Worm (Caenorhabditis elegans) whole organism, midembryonic: ENCODE data around the gene C17A2.7.

Experiments
- T22C8.4 ChIP-seq: fragments of 200-800 bp; sonication (Bioruptor generic); IDR thresholded peaks from 2 replicates; pipeline ENCODE4 v1.3.6; 2022; ENCODE audit warnings: missing genetic modification characterization, missing compliant biosample characterization
- cog-1 ChIP-seq: sonication (generic microtip); optimal IDR thresholded peaks from 2 replicates; lab custom pipeline; 2016; ENCODE audit warnings: missing genetic modification characterization, missing compliant biosample characterization
- flt-1 ChIP-seq: fragments of 200-800 bp; sonication (Bioruptor generic); IDR thresholded peaks from 2 replicates; pipeline ENCODE4 v1.3.6; 2022; ENCODE audit warnings: missing genetic modification characterization, missing compliant biosample characterization
- klf-2 ChIP-seq: fragments of 200-800 bp; sonication (Bioruptor generic); conservative IDR thresholded peaks from 2 replicates; pipeline ENCODE4 v1.3.6; 2022; ENCODE audit warnings: missing genetic modification reagents, missing genetic modification characterization, missing compliant biosample characterization
- med-1 ChIP-seq: sonication (generic microtip); optimal IDR thresholded peaks from 2 replicates; lab custom pipeline; 2017; ENCODE audit warnings: missing genetic modification characterization, mild to moderate bottlenecking, missing compliant biosample characterization, antibody characterized with exemption, missing genetic modification reagents; ENCODE audit not compliant: insufficient read depth
- ref-1 ChIP-seq: fragments of 200-800 bp; sonication (Bioruptor generic); conservative IDR thresholded peaks from 2 replicates; pipeline ENCODE4 v1.3.6; 2022; ENCODE audit warnings: missing genetic modification reagents, missing genetic modification characterization, missing compliant biosample characterization
- tab-1 ChIP-seq: fragments of 200-800 bp; sonication (Bioruptor generic); IDR thresholded peaks from 2 replicates; pipeline ENCODE4 v1.3.6; 2022; ENCODE audit warnings: missing genetic modification characterization, missing compliant biosample characterization
- ztf-23 ChIP-seq: fragments of 200-800 bp; sonication (Bioruptor generic); IDR thresholded peaks from 2 replicates; pipeline ENCODE4 v1.3.6; 2022; ENCODE audit warnings: missing genetic modification reagents, missing genetic modification characterization, missing compliant biosample characterization
- ztf-29 ChIP-seq: fragments of 200-800 bp; sonication (Bioruptor generic); IDR thresholded peaks from 2 replicates; pipeline ENCODE4 v1.3.6; 2022; ENCODE audit warnings: missing genetic modification reagents, missing genetic modification characterization, missing compliant biosample characterization

C17A2.7 gene

DNA sequence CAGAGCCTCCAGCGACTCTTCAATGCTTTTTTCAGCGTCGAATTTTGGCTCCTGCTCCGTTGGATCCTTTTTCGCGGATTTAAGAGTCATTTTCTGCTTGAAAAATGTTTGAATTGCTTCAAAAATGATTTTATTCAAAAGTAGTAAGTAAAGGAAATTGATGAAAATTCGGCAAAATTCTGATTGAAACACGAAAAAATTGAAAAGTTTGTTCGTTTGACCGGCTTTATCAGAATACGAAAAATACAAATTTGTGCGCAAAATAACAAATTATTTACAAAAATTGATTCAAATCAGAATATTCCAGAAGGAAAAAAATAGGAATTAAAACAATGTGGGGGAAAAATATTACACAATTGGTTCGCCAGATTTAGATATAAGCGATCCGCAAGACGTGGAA lies 36.2 kb downstream of the C17A2.7 start, which contains the start of gene F54D10.4:
Gene F54D10.4 (minus strand): TSS at position 101 of the 400 bp plus-strand sequence.
- TF ChIP-seq med-1 (GFP tag; lab: Kevin White, UChicago): no peak
- no peak for TF ChIP-seq T22C8.4 (GFP tag; lab: Robert Waterston, UW)
- no peak for TF ChIP-seq tab-1 (GFP tag; lab: Robert Waterston, UW)

DNA sequence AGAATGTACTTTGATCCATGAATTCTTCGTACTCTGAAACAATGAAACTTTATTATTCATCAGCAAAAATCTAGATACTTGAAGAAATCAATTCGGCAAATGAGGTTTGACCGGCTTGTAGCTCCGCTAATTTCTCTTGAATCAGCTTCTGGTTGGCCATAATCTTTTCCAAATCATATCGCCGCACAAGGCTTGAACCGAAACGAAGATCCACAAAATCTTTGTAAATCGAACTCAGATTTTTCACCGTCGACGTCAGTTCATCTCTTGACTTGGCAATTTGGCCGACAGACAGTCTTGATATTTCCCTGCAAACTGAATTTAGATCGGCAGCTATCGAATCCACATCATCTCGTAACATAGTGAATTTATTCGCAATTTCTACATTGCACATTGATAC lies 37.7 kb downstream of the C17A2.7 start:
- TF ChIP-seq med-1 (GFP tag; lab: Kevin White, UChicago) (no peak), ztf-29 (GFP tag; lab: Robert Waterston, UW) (no peak), flt-1 (GFP tag; lab: Robert Waterston, UW) (no peak), T22C8.4 (GFP tag; lab: Robert Waterston, UW) (no peak), ref-1 (no peak), klf-2 (no peak), tab-1 (GFP tag; lab: Robert Waterston, UW) (no peak), cog-1 (tag; lab: Kevin White, UChicago) (no peak), ztf-23 (GFP tag; lab: Robert Waterston, UW) (no peak)

DNA sequence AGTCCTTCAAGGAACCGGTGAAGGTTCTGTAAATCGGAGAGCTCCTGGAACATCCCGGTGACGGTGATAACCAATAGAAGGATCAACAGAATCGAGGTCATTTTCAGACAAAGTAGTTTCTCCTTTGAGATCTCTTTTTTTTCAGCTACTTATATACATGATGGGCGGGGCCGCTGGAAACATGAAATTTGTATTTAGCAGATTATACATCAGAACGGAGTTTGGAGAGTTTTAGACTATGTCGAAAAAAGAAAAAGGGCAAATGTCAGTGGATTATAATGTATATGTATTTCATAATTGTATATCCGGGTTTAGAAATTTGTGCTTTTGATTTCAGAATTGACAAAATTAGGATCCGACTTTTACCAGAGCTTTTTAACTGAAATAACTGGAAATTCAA lies 40.0 kb downstream of the C17A2.7 start, which contains the start of gene ins-32:
Gene ins-32 (minus strand): TSS at position 101 of the 400 bp plus-strand sequence.
- TF ChIP-seq ref-1: no peak
- no peak for TF ChIP-seq ztf-23 (GFP tag; lab: Robert Waterston, UW)
- no peak for TF ChIP-seq cog-1 (tag; lab: Kevin White, UChicago)
- no peak for TF ChIP-seq flt-1 (GFP tag; lab: Robert Waterston, UW)
- no peak for TF ChIP-seq med-1 (GFP tag; lab: Kevin White, UChicago)
- TF ChIP-seq tab-1 (GFP tag; lab: Robert Waterston, UW): no peak
- TF ChIP-seq T22C8.4 (GFP tag; lab: Robert Waterston, UW): no peak

DNA sequence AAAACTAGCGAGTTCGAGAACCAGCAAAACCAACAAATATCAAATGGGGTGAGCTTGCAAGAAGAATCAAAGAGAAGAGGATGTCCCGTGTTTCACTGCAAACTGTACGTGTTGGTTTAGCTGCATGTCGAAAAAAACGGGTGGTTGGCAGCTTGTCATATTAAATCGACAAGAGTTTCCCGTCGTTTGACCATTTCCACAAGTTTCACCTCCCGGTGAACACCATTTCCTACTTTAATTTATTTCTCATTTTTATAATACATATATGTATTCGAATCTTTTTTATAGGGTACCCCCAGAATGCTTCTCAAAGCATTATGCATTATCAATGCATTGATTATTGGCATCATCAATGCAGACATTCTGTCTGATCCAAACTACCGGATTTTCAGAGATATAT lies 47.9 kb downstream of the C17A2.7 start, which contains the start of gene Y8A9A.2:
Gene Y8A9A.2 (plus strand): TSS at position 301 of the 400 bp plus-strand sequence.
- no peak for TF ChIP-seq ref-1
- no peak for TF ChIP-seq T22C8.4 (GFP tag; lab: Robert Waterston, UW)
- no peak for TF ChIP-seq med-1 (GFP tag; lab: Kevin White, UChicago)
- no peak for TF ChIP-seq tab-1 (GFP tag; lab: Robert Waterston, UW)
- TF ChIP-seq klf-2: no peak
- TF ChIP-seq cog-1 (tag; lab: Kevin White, UChicago): no peak
- TF ChIP-seq flt-1 (GFP tag; lab: Robert Waterston, UW): no peak
- no peak for TF ChIP-seq ztf-23 (GFP tag; lab: Robert Waterston, UW)
- no peak for TF ChIP-seq ztf-29 (GFP tag; lab: Robert Waterston, UW)

DNA sequence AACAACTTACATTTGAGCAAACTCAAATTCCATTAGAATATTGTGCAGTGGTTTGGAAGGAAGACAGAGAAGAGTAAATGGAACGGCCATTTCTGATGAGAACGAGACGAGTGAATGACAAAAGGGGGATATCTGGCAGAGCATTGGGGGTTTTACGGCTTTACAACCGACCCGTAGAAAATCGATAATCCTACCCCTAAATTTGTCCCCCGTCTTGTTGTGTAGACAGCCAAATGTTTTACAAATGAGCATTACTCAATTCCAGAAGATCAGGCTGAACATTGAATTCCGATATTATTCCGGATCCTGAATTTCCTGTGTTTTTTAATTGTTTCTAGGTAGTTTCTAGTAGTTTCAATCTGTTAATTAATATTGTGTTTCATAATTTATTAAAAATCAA lies 49.9 kb downstream of the C17A2.7 start, which contains the start of gene fbxb-99:
Gene fbxb-99 (minus strand): TSS at position 101 of the 400 bp plus-strand sequence.
- TF ChIP-seq T22C8.4 (GFP tag; lab: Robert Waterston, UW) (no peak), klf-2 (no peak), med-1 (GFP tag; lab: Kevin White, UChicago) (no peak), cog-1 (tag; lab: Kevin White, UChicago) (no peak), ztf-23 (GFP tag; lab: Robert Waterston, UW) (no peak), tab-1 (GFP tag; lab: Robert Waterston, UW) (no peak), ref-1 (no peak), ztf-29 (GFP tag; lab: Robert Waterston, UW) (no peak), flt-1 (GFP tag; lab: Robert Waterston, UW) (no peak)
